Fruit fly (Drosophila melanogaster) whole organism, embryonic: ENCODE data around the gene wapl.

Experiments used
- CG10959 ChIP-seq: fragments of 200-800 bp; sonication (Bioruptor generic); IDR thresholded peaks from 2 replicates; pipeline ENCODE4 v1.3.6; 2022; ENCODE audit warnings: missing biosample characterization, missing genetic modification characterization
- CG11247 ChIP-seq: fragments of 200-800 bp; sonication (Bioruptor generic); IDR thresholded peaks from 2 replicates; pipeline ENCODE4 v1.3.6; 2022; ENCODE audit warnings: missing biosample characterization, missing genetic modification characterization
- CG11456 ChIP-seq: fragments of 200-800 bp; sonication (Bioruptor generic); IDR thresholded peaks from 3 replicates; pipeline ENCODE4 v1.3.6; 2022; ENCODE audit warnings: missing biosample characterization, missing genetic modification characterization
- CG13296 ChIP-seq: fragments of 200-800 bp; sonication (Bioruptor generic); optimal IDR thresholded peaks from 3 replicates; lab custom pipeline; 2018; ENCODE audit warnings: missing biosample characterization, mild to moderate bottlenecking, missing genetic modification characterization
- CG13424 ChIP-seq: fragments of 200-800 bp; sonication (Bioruptor generic); optimal IDR thresholded peaks from 2 replicates; lab custom pipeline; 2019; ENCODE audit warnings: missing biosample characterization, mild to moderate bottlenecking, missing genetic modification characterization, moderate library complexity
- CG13775 ChIP-seq: fragments of 200-800 bp; sonication (Bioruptor generic); optimal IDR thresholded peaks from 3 replicates; lab custom pipeline; 2017; ENCODE audit warnings: missing biosample characterization, mild to moderate bottlenecking, missing genetic modification characterization
- CG14050 ChIP-seq: fragments of 200-800 bp; sonication (Bioruptor generic); IDR thresholded peaks from 3 replicates; pipeline ENCODE4 v1.3.6; 2022; ENCODE audit warnings: missing biosample characterization, missing genetic modification characterization
- CG14860 ChIP-seq: fragments of 200-800 bp; sonication (Bioruptor generic); IDR thresholded peaks from 3 replicates; pipeline ENCODE4 v1.3.6; 2022; ENCODE audit warnings: missing biosample characterization, missing genetic modification characterization; ENCODE audit not compliant: partially characterized antibody
- CG15011 ChIP-seq: fragments of 200-800 bp; sonication (Bioruptor generic); optimal IDR thresholded peaks from 3 replicates; lab custom pipeline; 2018; ENCODE audit warnings: missing biosample characterization, mild to moderate bottlenecking, missing genetic modification characterization
- CG15073 ChIP-seq: fragments of 200-800 bp; sonication (Bioruptor generic); optimal IDR thresholded peaks from 2 replicates; lab custom pipeline; 2016; ENCODE audit warnings: missing biosample characterization, missing genetic modification characterization
- CG16779 ChIP-seq: fragments of 200-800 bp; sonication (Bioruptor generic); IDR thresholded peaks from 2 replicates; pipeline ENCODE4 v1.3.6; 2022; ENCODE audit warnings: missing biosample characterization, missing genetic modification characterization
- CG16863 ChIP-seq: fragments of 200-800 bp; sonication (Bioruptor generic); optimal IDR thresholded peaks from 3 replicates; lab custom pipeline; 2016; ENCODE audit warnings: missing biosample characterization, missing genetic modification characterization
- CG17802 ChIP-seq: fragments of 200-800 bp; sonication (Bioruptor generic); optimal IDR thresholded peaks from 2 replicates; lab custom pipeline; 2018; ENCODE audit warnings: missing biosample characterization, mild to moderate bottlenecking, missing genetic modification characterization, moderate library complexity
- CG18262 ChIP-seq: fragments of 200-800 bp; optimal IDR thresholded peaks from 3 replicates; lab custom pipeline; 2019; ENCODE audit warnings: missing biosample characterization, mild to moderate bottlenecking, missing genetic modification characterization, moderate library complexity
- CG31365 ChIP-seq: fragments of 200-800 bp; sonication (Bioruptor generic); optimal IDR thresholded peaks from 2 replicates; lab custom pipeline; 2018; ENCODE audit warnings: missing biosample characterization, mild to moderate bottlenecking, missing genetic modification characterization
- CG32532 ChIP-seq: fragments of 200-800 bp; sonication (Bioruptor generic); IDR thresholded peaks from 2 replicates; pipeline ENCODE4 v1.3.6; 2022; ENCODE audit warnings: missing biosample characterization, missing genetic modification characterization
- CG33213 ChIP-seq: fragments of 200-800 bp; sonication (Bioruptor generic); optimal IDR thresholded peaks from 3 replicates; lab custom pipeline; 2016; ENCODE audit warnings: missing biosample characterization, missing genetic modification characterization
- CG4707 ChIP-seq: fragments of 200-800 bp; sonication (Bioruptor generic); optimal IDR thresholded peaks from 2 replicates; lab custom pipeline; 2018; ENCODE audit warnings: missing biosample characterization, mild to moderate bottlenecking, missing genetic modification characterization, moderate library complexity
- CG4820 ChIP-seq: fragments of 200-800 bp; sonication (Bioruptor generic); optimal IDR thresholded peaks from 3 replicates; lab custom pipeline; 2016; ENCODE audit warnings: missing biosample characterization, missing genetic modification characterization
- CG5180 ChIP-seq: fragments of 200-800 bp; sonication (Bioruptor generic); optimal IDR thresholded peaks from 3 replicates; lab custom pipeline; 2017; ENCODE audit warnings: missing biosample characterization, missing genetic modification characterization, mild to moderate bottlenecking, moderate library complexity, missing genetic modification reagents
- CG5953 ChIP-seq: fragments of 200-800 bp; sonication (Bioruptor generic); IDR thresholded peaks from 2 replicates; pipeline ENCODE4 v1.3.6; 2022; ENCODE audit warnings: missing biosample characterization, missing genetic modification characterization
- CG8924 ChIP-seq: fragments of 200-800 bp; optimal IDR thresholded peaks from 3 replicates; lab custom pipeline; 2019; ENCODE audit warnings: missing biosample characterization, mild to moderate bottlenecking, missing genetic modification characterization, moderate library complexity
- D19A ChIP-seq: fragments of 200-800 bp; optimal IDR thresholded peaks from 3 replicates; lab custom pipeline; 2019; ENCODE audit warnings: missing biosample characterization, mild to moderate bottlenecking, missing genetic modification characterization, moderate library complexity
- Dad ChIP-seq: fragments of 200-800 bp; sonication (Bioruptor generic); optimal IDR thresholded peaks from 3 replicates; lab custom pipeline; 2016; ENCODE audit warnings: missing biosample characterization, missing genetic modification characterization
- Dip2 ChIP-seq: fragments of 200-800 bp; sonication (Bioruptor generic); IDR thresholded peaks from 2 replicates; pipeline ENCODE4 v1.3.6; 2022; ENCODE audit warnings: missing biosample characterization, missing genetic modification characterization
- H15 ChIP-seq: fragments of 200-800 bp; sonication (Bioruptor generic); IDR thresholded peaks from 3 replicates; pipeline ENCODE4 v1.3.6; 2022; ENCODE audit warnings: missing biosample characterization, missing genetic modification characterization
- HLH3B ChIP-seq: fragments of 200-800 bp; sonication (Bioruptor generic); IDR thresholded peaks from 2 replicates; pipeline ENCODE4 v1.3.6; 2022; ENCODE audit warnings: missing biosample characterization, missing genetic modification characterization
- MESR4 ChIP-seq: fragments of 200-800 bp; sonication (Bioruptor generic); optimal IDR thresholded peaks from 2 replicates; lab custom pipeline; 2018; ENCODE audit warnings: missing biosample characterization, mild to moderate bottlenecking, missing genetic modification characterization, moderate library complexity
- Max ChIP-seq: fragments of 200-800 bp; sonication (Bioruptor generic); optimal IDR thresholded peaks from 2 replicates; lab custom pipeline; 2016; ENCODE audit warnings: missing biosample characterization, mild to moderate bottlenecking, missing genetic modification characterization
- Meics ChIP-seq: fragments of 200-800 bp; sonication (Bioruptor generic); optimal IDR thresholded peaks from 2 replicates; lab custom pipeline; 2017; ENCODE audit warnings: missing biosample characterization, mild to moderate bottlenecking, missing genetic modification characterization
- Myb ChIP-seq: fragments of 200-800 bp; sonication (Bioruptor generic); optimal IDR thresholded peaks from 2 replicates; lab custom pipeline; 2016; ENCODE audit warnings: missing biosample characterization, missing genetic modification characterization
- NFAT ChIP-seq: fragments of 200-800 bp; sonication (Bioruptor generic); IDR thresholded peaks from 2 replicates; pipeline ENCODE4 v1.3.6; 2022; ENCODE audit warnings: missing biosample characterization, missing genetic modification characterization
- Ptx1 ChIP-seq: fragments of 200-800 bp; sonication (Bioruptor generic); IDR thresholded peaks from 2 replicates; pipeline ENCODE4 v1.3.6; 2022; ENCODE audit warnings: missing biosample characterization, missing genetic modification characterization
- Sry-δ ChIP-seq: fragments of 200-800 bp; sonication (Bioruptor generic); optimal IDR thresholded peaks from 2 replicates; lab custom pipeline; 2016; ENCODE audit warnings: missing biosample characterization, missing genetic modification characterization
- Xrp1 ChIP-seq: fragments of 200-800 bp; sonication (Bioruptor generic); IDR thresholded peaks from 2 replicates; pipeline ENCODE4 v1.3.6; 2022; ENCODE audit warnings: missing biosample characterization, missing genetic modification characterization
- al ChIP-seq: fragments of 200-800 bp; sonication (Bioruptor generic); IDR thresholded peaks from 2 replicates; pipeline ENCODE4 v1.3.6; 2022; ENCODE audit warnings: missing biosample characterization, missing genetic modification characterization
- ara ChIP-seq: fragments of 200-800 bp; sonication (Bioruptor generic); IDR thresholded peaks from 2 replicates; pipeline ENCODE4 v1.3.6; 2022; ENCODE audit warnings: missing biosample characterization, missing genetic modification characterization
- bsh ChIP-seq, 2 experiments: fragments of 200-800 bp; sonication (Bioruptor generic); optimal IDR thresholded peaks; 2 replicates each; lab custom pipeline; 2017 to 2018; ENCODE audit warnings: mild to moderate bottlenecking in 2 of 2, missing biosample characterization in 2 of 2, missing genetic modification characterization in 2 of 2, moderate library complexity in 1 of 2
- croc ChIP-seq: fragments of 200-800 bp; sonication (Bioruptor generic); conservative IDR thresholded peaks from 3 replicates; pipeline ENCODE4 v1.3.6; 2022; ENCODE audit warnings: missing biosample characterization, missing genetic modification characterization
- danr ChIP-seq: fragments of 200-800 bp; sonication (Bioruptor generic); IDR thresholded peaks from 2 replicates; pipeline ENCODE4 v1.3.6; 2022; ENCODE audit warnings: missing biosample characterization, missing genetic modification characterization
- disco-r ChIP-seq: fragments of 200-800 bp; sonication (Bioruptor generic); optimal IDR thresholded peaks from 2 replicates; lab custom pipeline; 2016; ENCODE audit warnings: missing biosample characterization, missing genetic modification characterization
- dysf ChIP-seq: fragments of 200-800 bp; sonication (Bioruptor generic); IDR thresholded peaks from 3 replicates; pipeline ENCODE4 v1.3.6; 2022; ENCODE audit warnings: missing biosample characterization, missing genetic modification characterization
- grn ChIP-seq: fragments of 200-800 bp; sonication (Bioruptor generic); optimal IDR thresholded peaks from 3 replicates; lab custom pipeline; 2017; ENCODE audit warnings: missing biosample characterization, missing genetic modification characterization
- her ChIP-seq: fragments of 200-800 bp; sonication (Bioruptor generic); optimal IDR thresholded peaks from 2 replicates; lab custom pipeline; 2016; ENCODE audit warnings: missing biosample characterization, missing genetic modification characterization
- hth ChIP-seq: fragments of >200 bp; optimal IDR thresholded peaks from 2 replicates; lab custom pipeline; 2017; ENCODE audit warnings: inconsistent platforms
- ind ChIP-seq: fragments of 200-800 bp; sonication (Bioruptor generic); optimal IDR thresholded peaks from 3 replicates; lab custom pipeline; 2016; ENCODE audit warnings: missing biosample characterization, missing genetic modification characterization
- jigr1 ChIP-seq: fragments of 200-800 bp; sonication (Bioruptor generic); IDR thresholded peaks from 3 replicates; pipeline ENCODE4 v1.3.6; 2022; ENCODE audit warnings: missing biosample characterization, missing genetic modification characterization
- kah ChIP-seq: fragments of 200-800 bp; sonication (Bioruptor generic); optimal IDR thresholded peaks from 2 replicates; lab custom pipeline; 2018; ENCODE audit warnings: missing biosample characterization, mild to moderate bottlenecking, missing genetic modification characterization
- pfk ChIP-seq: fragments of 200-800 bp; sonication (Bioruptor generic); optimal IDR thresholded peaks from 2 replicates; lab custom pipeline; 2018; ENCODE audit warnings: missing biosample characterization, mild to moderate bottlenecking, missing genetic modification characterization, moderate library complexity
- sima ChIP-seq: fragments of 200-800 bp; sonication (Bioruptor generic); optimal IDR thresholded peaks from 2 replicates; lab custom pipeline; 2016; ENCODE audit warnings: missing biosample characterization, missing genetic modification characterization
- sug ChIP-seq: fragments of 200-800 bp; optimal IDR thresholded peaks from 2 replicates; lab custom pipeline; 2019; ENCODE audit warnings: missing biosample characterization, mild to moderate bottlenecking, missing genetic modification characterization, moderate library complexity
- tin ChIP-seq: fragments of 200-800 bp; sonication (Bioruptor generic); optimal IDR thresholded peaks from 3 replicates; lab custom pipeline; 2016; ENCODE audit warnings: missing biosample characterization, missing genetic modification characterization
- wor ChIP-seq: fragments of 200-800 bp; sonication (Bioruptor generic); IDR thresholded peaks from 2 replicates; pipeline ENCODE4 v1.3.6; 2022; ENCODE audit warnings: missing biosample characterization, missing genetic modification characterization

The wapl gene

dm6 chrX:2155868-2156267 lies 2.9 kb downstream of the wapl start (continued):
- no peak for TF ChIP-seq Max (GFP tag; lab: Kevin White, UChicago)
- TF ChIP-seq CG13775 (GFP tag; lab: Kevin White, UChicago), result no peak
- TF ChIP-seq Myb (GFP tag; lab: Kevin White, UChicago), result no peak
- no peak for TF ChIP-seq dysf (GFP tag; lab: Robert Waterston, UW)
- no peak for TF ChIP-seq HLH3B (GFP tag; lab: Robert Waterston, UW)
- no peak for TF ChIP-seq tin
- no peak for TF ChIP-seq CG4707 (GFP tag; lab: Kevin White, UChicago)
- TF ChIP-seq kah (GFP tag; lab: Kevin White, UChicago), result no peak
- TF ChIP-seq Xrp1 (GFP tag; lab: Robert Waterston, UW), result 0 out of 2 replicates have a peak, but pooled peaks have one; percentile 8
- TF ChIP-seq CG33213 (GFP tag; lab: Kevin White, UChicago), result no peak
- TF ChIP-seq jigr1, result no peak
- TF ChIP-seq H15 (GFP tag; lab: Robert Waterston, UW), result no peak
- TF ChIP-seq CG5180, result no peak
- no peak for TF ChIP-seq NFAT
- no peak for TF ChIP-seq croc
- no peak for TF ChIP-seq hth (lab: Kevin White, UChicago)
- TF ChIP-seq CG10959 (GFP tag; lab: Robert Waterston, UW), result no peak
- TF ChIP-seq Sry-δ (GFP tag; lab: Kevin White, UChicago), result no peak
- TF ChIP-seq CG15011 (GFP tag; lab: Kevin White, UChicago), result no peak
- TF ChIP-seq Ptx1, result peak; percentile 39; the same call in 1 of the 2 replicates
- TF ChIP-seq CG8924 (tag; lab: Kevin White, UChicago), result peak; percentile 5
- no peak for TF ChIP-seq CG4820 (GFP tag; lab: Kevin White, UChicago)
- TF ChIP-seq ind, result no peak
- no peak for TF ChIP-seq grn (GFP tag; lab: Kevin White, UChicago)
- TF ChIP-seq MESR4 (GFP tag; lab: Kevin White, UChicago), result peak; percentile 9
- TF ChIP-seq al (GFP tag; lab: Robert Waterston, UW), result no peak
- TF ChIP-seq CG13424 (tag; lab: Kevin White, UChicago), result no peak
- TF ChIP-seq CG31365 (tag; lab: Kevin White, UChicago), result peak; percentile 70
- no peak for TF ChIP-seq CG15073
- TF ChIP-seq CG11247, result no peak
- no peak for TF ChIP-seq CG32532
- TF ChIP-seq Dip2 (GFP tag; lab: Robert Waterston, UW), result no peak
- TF ChIP-seq CG16863 (GFP tag; lab: Kevin White, UChicago), result no peak
- no peak for TF ChIP-seq CG11456 (GFP tag; lab: Robert Waterston, UW)
- TF ChIP-seq CG14050 (GFP tag; lab: Robert Waterston, UW), result no peak
- no peak for TF ChIP-seq D19A (tag; lab: Kevin White, UChicago)
- TF ChIP-seq wor (GFP tag; lab: Robert Waterston, UW), result no peak
- no peak for TF ChIP-seq her (GFP tag; lab: Kevin White, UChicago)
- no peak for TF ChIP-seq CG5953
- peak; percentile 3 for TF ChIP-seq CG18262 (tag; lab: Kevin White, UChicago)
- TF ChIP-seq Dad (GFP tag; lab: Kevin White, UChicago), result no peak
- no peak for TF ChIP-seq ara (GFP tag; lab: Robert Waterston, UW)
- TF ChIP-seq CG13296 (GFP tag; lab: Kevin White, UChicago), result no peak
- no peak for TF ChIP-seq CG17802
- no peak for TF ChIP-seq danr (GFP tag; lab: Robert Waterston, UW)
- no peak for TF ChIP-seq disco-r
- TF ChIP-seq sug (tag; lab: Kevin White, UChicago), result no peak
- no peak for TF ChIP-seq CG14860 (GFP tag; lab: Robert Waterston, UW)
- TF ChIP-seq pfk, result no peak
- peak in 1 of 2 experiments; percentile 7 for TF ChIP-seq bsh (GFP tag; optimal IDR thresholded peaks at IDR 0.05; lab: Kevin White, UChicago)
- TF ChIP-seq CG16779 (GFP tag; lab: Robert Waterston, UW), result no peak
- TF ChIP-seq sima (GFP tag; lab: Kevin White, UChicago), result no peak
- TF ChIP-seq Meics (GFP tag; lab: Kevin White, UChicago), result no peak
